Worm (Caenorhabditis elegans) whole organism, L4 larva: Measurements from ENCODE around the gene C01B9.1.

Source experiments
- R02D3.7 ChIP-seq: fragments of 150-350 bp; sonication (generic microtip); optimal IDR thresholded peaks from 3 replicates; lab custom pipeline; 2014; ENCODE audit warnings: missing biosample characterization, missing genetic modification characterization
- ceh-82 ChIP-seq: sonication (generic microtip); optimal IDR thresholded peaks from 2 replicates; lab custom pipeline; 2017; ENCODE audit warnings: missing biosample characterization, missing genetic modification characterization
- cey-2 ChIP-seq: sonication (generic microtip); optimal IDR thresholded peaks from 3 replicates; lab custom pipeline; 2017; ENCODE audit warnings: missing genetic modification characterization, mild to moderate bottlenecking, missing compliant biosample characterization, antibody characterized with exemption, borderline replicate concordance; ENCODE audit not compliant: insufficient read depth
- madf-9 ChIP-seq: fragments of 200-800 bp; sonication (Bioruptor generic); conservative IDR thresholded peaks from 2 replicates; pipeline ENCODE4 v1.3.6; 2022; ENCODE audit warnings: missing genetic modification reagents, missing genetic modification characterization, missing compliant biosample characterization
- unc-62 ChIP-seq, 3 experiments: fragments of 150-350 bp in 1 of 3; sonication (generic microtip); optimal IDR thresholded peaks in 2 of 3; peaks in 1 of 3; 1 replicate in 1 of 3; 2 replicates in 2 of 3; lab custom pipeline; 2014 to 2017; ENCODE audit warnings: missing biosample characterization in 3 of 3, missing genetic modification characterization in 3 of 3, missing genetic modification reagents in 3 of 3, missing genotype in 1 of 3

DNA sequence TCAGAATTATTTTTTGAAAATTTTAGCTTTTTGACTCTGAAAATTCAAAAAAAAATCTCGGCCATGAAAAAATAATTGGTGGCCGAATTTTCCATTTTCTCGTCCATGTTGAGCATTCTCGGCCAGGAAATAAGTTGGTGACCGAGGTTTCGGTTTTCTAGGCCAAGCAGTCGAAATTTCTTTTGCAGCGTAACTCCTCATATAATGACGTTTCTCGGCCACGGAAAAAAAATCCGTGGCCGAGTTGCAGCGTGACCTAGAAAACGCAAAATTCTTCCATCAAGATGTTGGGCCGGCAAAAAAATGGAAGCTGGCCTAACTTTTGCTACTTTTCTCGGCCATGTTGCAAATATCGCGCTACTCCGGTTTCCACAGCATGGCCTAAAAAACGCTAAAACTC lies 21.2 kb upstream of the C01B9.1 start:
- TF ChIP-seq cey-2 (tag; lab: Kevin White, UChicago), result no peak
- no peak for TF ChIP-seq madf-9 (GFP tag; lab: Robert Waterston, UW)
- peak in 1 of 2 experiments; percentile 34 for TF ChIP-seq unc-62 (GFP tag; optimal IDR thresholded peaks at IDR 0.05 in 1 of 2; lab: Kevin White, UChicago)
- no peak for TF ChIP-seq unc-62 (tag; optimal IDR thresholded peaks at IDR 0.05; lab: Kevin White, UChicago)
- no peak for TF ChIP-seq R02D3.7
- TF ChIP-seq ceh-82 (tag; lab: Kevin White, UChicago), result no peak
